Fruit fly (Drosophila melanogaster): ENCODE measurements around the gene Hmgcr.

The Hmgcr gene

DNA sequence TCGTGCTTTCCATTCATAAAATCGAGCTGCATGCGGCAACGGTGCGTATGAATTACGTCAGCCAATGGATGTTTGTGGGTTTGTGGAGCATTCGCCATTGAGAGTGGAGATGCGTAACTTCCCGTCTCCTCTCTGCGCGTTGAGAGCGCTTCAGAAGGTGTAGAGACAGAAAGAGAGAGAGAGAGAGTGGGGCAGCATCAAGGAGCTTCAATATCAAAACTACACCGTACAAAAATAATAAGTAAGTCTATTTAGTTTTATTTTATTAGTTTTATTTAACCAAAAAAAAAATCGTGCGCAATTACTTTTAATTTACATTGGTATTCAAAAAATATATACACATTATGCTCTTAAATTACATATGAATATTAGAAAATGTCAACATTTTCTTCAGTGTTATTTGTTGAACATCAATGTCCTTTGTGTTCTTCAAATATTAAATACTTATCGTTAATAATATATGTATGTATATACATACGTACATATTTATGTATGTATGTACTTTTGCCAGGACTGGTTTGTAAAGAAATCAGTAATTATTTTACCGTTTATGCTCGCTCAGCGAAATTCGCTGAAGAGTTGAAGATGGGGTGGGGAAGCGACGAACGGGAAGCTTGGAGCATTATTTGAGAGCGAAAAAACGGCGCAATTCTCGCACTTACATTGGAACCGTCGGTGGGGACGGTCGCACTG lies 10.3 kb upstream of the Hmgcr start, which contains the start of gene CG10365 (continued):
- TF ChIP-seq CG8119 (GFP tag; IDR thresholded peaks at IDR 0.05) (peak; percentile 97), CG3032 (tag; optimal IDR thresholded peaks at IDR 0.05) (peak; percentile 89), salr (GFP tag; optimal IDR thresholded peaks at IDR 0.05) (peak in 1 of 2 experiments; percentile 94), acj6 (GFP tag; optimal IDR thresholded peaks at IDR 0.05) (peak; percentile 89), fd85E (GFP tag; optimal IDR thresholded peaks at IDR 0.05) (peak; percentile 81), CG11762 (GFP tag; optimal IDR thresholded peaks at IDR 0.05; ENCODE audit: insufficient read depth) (peak; percentile 89), Eip78C (GFP tag) (peak; percentile 98), achi (GFP tag; optimal IDR thresholded peaks at IDR 0.05) (peak; percentile 92), Met (GFP tag; optimal IDR thresholded peaks at IDR 0.05) (peak; percentile 84)

DNA sequence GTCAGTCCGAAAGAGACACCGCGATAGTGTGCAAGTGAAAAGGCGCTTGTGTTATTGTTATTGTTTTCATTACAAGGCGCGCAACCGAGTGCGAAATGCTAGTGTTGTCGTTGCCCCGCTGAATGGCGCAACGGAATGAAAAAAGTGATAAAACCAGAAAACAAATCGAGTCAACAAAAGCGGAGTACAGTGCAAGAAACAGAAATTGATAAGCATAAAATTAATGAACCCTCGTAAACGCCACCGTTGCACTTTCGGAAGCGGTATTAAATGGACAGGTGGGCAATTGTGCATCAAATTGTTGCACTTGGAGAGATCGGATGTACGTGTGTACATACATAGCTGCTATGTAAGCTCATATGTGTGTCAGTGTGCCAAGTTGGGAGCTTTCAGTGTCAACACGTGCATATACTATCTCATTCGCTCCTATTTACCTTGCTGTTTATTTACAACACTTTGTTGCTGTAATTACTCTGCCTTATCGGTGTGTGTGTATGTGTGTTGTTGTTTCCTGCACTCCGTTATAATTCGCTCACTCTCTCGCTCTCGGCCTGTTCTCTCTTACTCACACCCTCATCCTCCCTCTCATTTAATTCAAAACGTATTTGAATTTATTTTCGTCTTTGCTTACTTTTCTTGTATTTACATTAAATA lies 9.6 kb upstream of the Hmgcr start:
- TF ChIP-seq OdsH (GFP tag; optimal IDR thresholded peaks at IDR 0.05), result peak; percentile 51
- peak; percentile 33 for TF ChIP-seq Sox102F (GFP tag; optimal IDR thresholded peaks at IDR 0.05)
- peak; percentile 52; the same call in 1 of the 2 replicates for TF ChIP-seq Gug (GFP tag; IDR thresholded peaks at IDR 0.05)
- TF ChIP-seq CG6792 (GFP tag; optimal IDR thresholded peaks at IDR 0.05), result peak; percentile 60
- peak; percentile 15 for TF ChIP-seq Hr39 (GFP tag; optimal IDR thresholded peaks at IDR 0.05)
- peak; percentile 13 for TF ChIP-seq acj6 (GFP tag; optimal IDR thresholded peaks at IDR 0.05)
- TF ChIP-seq CG31627 (GFP tag; optimal IDR thresholded peaks at IDR 0.05), result no peak
- TF ChIP-seq CG32006 (GFP tag; optimal IDR thresholded peaks at IDR 0.05), result peak; percentile 47
- TF ChIP-seq CG34406 (GFP tag; optimal IDR thresholded peaks at IDR 0.05), result no peak
- peak; percentile 74 for TF ChIP-seq CG8119 (GFP tag; IDR thresholded peaks at IDR 0.05)
- peak; percentile 36 for TF ChIP-seq Sox14 (GFP tag; optimal IDR thresholded peaks at IDR 0.05)
- TF ChIP-seq CG15336 (GFP tag; IDR thresholded peaks at IDR 0.05), result peak; percentile 71
- no peak for TF ChIP-seq net (GFP tag; optimal IDR thresholded peaks at IDR 0.05)
- peak; percentile 92 for TF ChIP-seq fkh (GFP tag; optimal IDR thresholded peaks at IDR 0.05)
- no peak for TF ChIP-seq CG11902 (GFP tag; optimal IDR thresholded peaks at IDR 0.05)
- TF ChIP-seq CG6276 (GFP tag; optimal IDR thresholded peaks at IDR 0.05), result peak; percentile 33
- no peak for TF ChIP-seq Lpt (GFP tag; optimal IDR thresholded peaks at IDR 0.05)
- TF ChIP-seq eg (GFP tag; IDR thresholded peaks at IDR 0.05), result peak; percentile 69
- TF ChIP-seq achi (GFP tag; optimal IDR thresholded peaks at IDR 0.05), result peak; percentile 21
- peak; percentile 65 for TF ChIP-seq CG6163 (GFP tag; IDR thresholded peaks at IDR 0.05)
- peak; percentile 5 for TF ChIP-seq CG8632 (GFP tag; optimal IDR thresholded peaks at IDR 0.05)
- peak; percentile 26 for TF ChIP-seq pdm3 (GFP tag; optimal IDR thresholded peaks at IDR 0.05)
- TF ChIP-seq cyc (GFP tag; optimal IDR thresholded peaks at IDR 0.05), result no peak
- TF ChIP-seq CG11762 (GFP tag; optimal IDR thresholded peaks at IDR 0.05; ENCODE audit: insufficient read depth), result peak; percentile 46
- peak; percentile 56 for TF ChIP-seq Hr4 (GFP tag; optimal IDR thresholded peaks at IDR 0.05)
- peak; percentile 6 for TF ChIP-seq dac (GFP tag; optimal IDR thresholded peaks at IDR 0.05)
- TF ChIP-seq Ets21C (GFP tag; optimal IDR thresholded peaks at IDR 0.05), result peak; percentile 6
- no peak for TF ChIP-seq fd59A (GFP tag; optimal IDR thresholded peaks at IDR 0.05)
- TF ChIP-seq CG6808 (GFP tag; optimal IDR thresholded peaks at IDR 0.05), result peak; percentile 59
- TF ChIP-seq Eip93F (GFP tag; optimal IDR thresholded peaks at IDR 0.05), result no peak
- TF ChIP-seq CG10669 (GFP tag; optimal IDR thresholded peaks at IDR 0.05), result peak; percentile 36
- peak; percentile 46 for TF ChIP-seq CG9139 (GFP tag; optimal IDR thresholded peaks at IDR 0.05)
- peak; percentile 56 for TF ChIP-seq vri (GFP tag; optimal IDR thresholded peaks at IDR 0.05)
- peak; percentile 91 for TF ChIP-seq Eip78C (GFP tag)
- TF ChIP-seq topi (GFP tag; optimal IDR thresholded peaks at IDR 0.05), result peak; percentile 8
- peak; percentile 80 for TF ChIP-seq dsx (GFP tag; optimal IDR thresholded peaks at IDR 0.05; ENCODE audit: poor library complexity, severe bottlenecking)
- TF ChIP-seq salr (GFP tag; optimal IDR thresholded peaks at IDR 0.05), result peak in 1 of 2 experiments; percentile 39
- TF ChIP-seq Eip75B (GFP tag; optimal IDR thresholded peaks at IDR 0.05), result peak; percentile 65
- no peak for TF ChIP-seq CG4318 (GFP tag; optimal IDR thresholded peaks at IDR 0.05)
- peak; percentile 6 for TF ChIP-seq CG6854 (GFP tag; optimal IDR thresholded peaks at IDR 0.05)
- no peak for TF ChIP-seq Hr38 (GFP tag; optimal IDR thresholded peaks at IDR 0.05)
- peak; percentile 47 for TF ChIP-seq CG10631 (GFP tag; optimal IDR thresholded peaks at IDR 0.05)
- TF ChIP-seq Ets96B (tag; optimal IDR thresholded peaks at IDR 0.05), result no peak
- no peak for TF ChIP-seq Sox15 (GFP tag; optimal IDR thresholded peaks at IDR 0.05)
